Fruit fly (Drosophila melanogaster) Kc167 (cell line): ENCODE data around the gene CG15423.

Experiments used
- Myc ChIP-seq: fragments of >200 bp; optimal IDR thresholded peaks from 2 replicates; lab custom pipeline; 2017; ENCODE audit warnings: missing external identifiers
- Sin3A ChIP-seq: fragments of >200 bp; optimal IDR thresholded peaks from 2 replicates; lab custom pipeline; 2018; ENCODE audit warnings: missing external identifiers
- h ChIP-seq: fragments of >200 bp; optimal IDR thresholded peaks from 3 replicates; lab custom pipeline; 2018; ENCODE audit warnings: missing external identifiers
- insv ChIP-seq: fragments of >200 bp; optimal IDR thresholded peaks from 3 replicates; lab custom pipeline; 2018; ENCODE audit warnings: missing external identifiers
- psq ChIP-seq: fragments of >200 bp; optimal IDR thresholded peaks from 2 replicates; lab custom pipeline; 2017; ENCODE audit warnings: missing external identifiers
- ttk ChIP-seq: sonication (Bioruptor generic); optimal IDR thresholded peaks from 2 replicates; lab custom pipeline; 2017; ENCODE audit warnings: missing external identifiers

DNA sequence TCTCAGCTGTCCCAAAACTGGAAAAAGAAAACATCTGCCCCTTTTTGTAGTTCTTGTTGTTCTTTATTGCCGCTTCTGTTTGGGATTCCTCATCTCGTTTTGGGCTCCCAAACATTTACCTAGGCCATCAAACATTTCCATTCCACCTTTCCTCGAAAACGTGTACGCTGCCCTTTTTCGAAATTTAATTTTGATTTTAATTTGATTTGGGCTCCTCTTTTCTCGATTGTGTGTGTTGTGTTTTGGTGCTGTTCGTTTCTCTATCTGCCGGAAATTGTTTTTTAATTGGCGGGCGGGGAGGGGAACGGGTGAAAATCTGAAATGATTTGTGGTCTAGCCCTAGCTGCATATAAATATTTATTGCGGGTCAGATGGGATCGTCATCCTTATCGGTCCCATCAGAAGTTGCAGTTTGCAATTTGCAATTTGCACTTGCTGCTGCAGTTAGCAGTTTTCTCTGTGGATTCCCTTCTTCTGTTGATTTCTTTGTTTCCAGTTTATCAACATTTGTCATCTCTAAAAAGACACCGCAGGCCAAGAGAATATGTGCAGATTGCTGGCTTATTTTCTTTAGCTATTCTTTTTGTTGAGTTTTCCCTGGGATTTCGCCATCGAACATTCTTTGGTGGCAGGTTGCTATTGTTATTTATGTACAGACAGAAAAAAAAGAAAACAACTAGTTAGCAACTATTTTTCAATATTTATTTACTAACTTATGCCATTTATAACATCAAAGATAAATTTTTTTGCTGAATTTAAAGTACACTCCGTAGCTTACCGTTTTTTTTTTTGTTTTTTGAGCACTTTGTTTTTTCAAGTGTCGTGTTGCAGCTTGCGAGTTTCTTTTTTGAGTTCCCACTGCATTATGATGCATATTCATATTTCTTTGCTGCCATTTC is 49.3 kb downstream of the CG15423 start:
- TF ChIP-seq ttk = no peak
- TF ChIP-seq psq (lab: Kevin White, UChicago) = no peak
- TF ChIP-seq h (lab: Kevin White, UChicago) = no peak
- no peak for TF ChIP-seq Myc (lab: Kevin White, UChicago)
- TF ChIP-seq insv (lab: Kevin White, UChicago) = no peak
- TF ChIP-seq Sin3A (lab: Kevin White, UChicago) = no peak
